Fruit fly (Drosophila melanogaster) whole organism, wandering third instar larva: Measurements from ENCODE around the gene Npc2d.

Source experiments
- rgr ChIP-seq: fragments of 200-800 bp; sonication (Bioruptor generic); optimal IDR thresholded peaks from 3 replicates; lab custom pipeline; 2016; ENCODE audit warnings: missing biosample characterization, mild to moderate bottlenecking, missing genetic modification characterization
- tai ChIP-seq: sonication (Bioruptor generic); optimal IDR thresholded peaks from 2 replicates; lab custom pipeline; 2016; ENCODE audit warnings: missing biosample characterization, missing genetic modification characterization

- no peak for TF ChIP-seq tai
- TF ChIP-seq rgr (GFP tag; lab: Kevin White, UChicago), result no peak
Measured at dm6 chr3R:10032951-10033720, 22.7 kb downstream of the Npc2d start.
